Fruit fly (Drosophila melanogaster): ENCODE measurements around the gene PIG-P.
A peak's percentile ranks its signal among the peaks of the same experiment; 100 is the strongest.

PIG-P gene

dm6 chr3R:26007964-26008868, 49.8 kb downstream of the PIG-P start:
- no peak for TF ChIP-seq lola (GFP tag; optimal IDR thresholded peaks at IDR 0.05)
- TF ChIP-seq GATAd (GFP tag; optimal IDR thresholded peaks at IDR 0.05) = no peak
- no peak for TF ChIP-seq Vsx2 (GFP tag; optimal IDR thresholded peaks at IDR 0.05; ENCODE audit: partially characterized antibody)
- TF ChIP-seq OdsH (GFP tag; optimal IDR thresholded peaks at IDR 0.05) = no peak
- no peak for TF ChIP-seq Abd-B (GFP tag; optimal IDR thresholded peaks at IDR 0.05)
- no peak for TF ChIP-seq Mio (GFP tag; optimal IDR thresholded peaks at IDR 0.05)
- TF ChIP-seq Hnf4 (GFP tag; optimal IDR thresholded peaks at IDR 0.05) = no peak
- no peak for TF ChIP-seq dmrt93B (GFP tag; optimal IDR thresholded peaks at IDR 0.05)
- TF ChIP-seq CrebA (GFP tag; optimal IDR thresholded peaks at IDR 0.05; ENCODE audit: borderline replicate concordance) = no peak
- no peak for TF ChIP-seq Dif (GFP tag; optimal IDR thresholded peaks at IDR 0.05; ENCODE audit: partially characterized antibody)
- TF ChIP-seq brk (GFP tag; optimal IDR thresholded peaks at IDR 0.05) = peak; percentile 10
- TF ChIP-seq Rel (GFP tag; optimal IDR thresholded peaks at IDR 0.05) = peak; percentile 14
- peak; percentile 87 for TF ChIP-seq Rel (tag; optimal IDR thresholded peaks at IDR 0.05)
- TF ChIP-seq woc (GFP tag; optimal IDR thresholded peaks at IDR 0.05) = peak; percentile 42
- no peak for TF ChIP-seq HLH106 (tag; optimal IDR thresholded peaks at IDR 0.05)
- TF ChIP-seq CG9705 (GFP tag; optimal IDR thresholded peaks at IDR 0.05) = peak; percentile 2
- TF ChIP-seq rgr (GFP tag; optimal IDR thresholded peaks at IDR 0.05) = no peak
- TF ChIP-seq fru (GFP tag; optimal IDR thresholded peaks at IDR 0.05) = peak; percentile 18
- no peak for TF ChIP-seq sv (GFP tag; optimal IDR thresholded peaks at IDR 0.05)
- TF ChIP-seq foxo (GFP tag; optimal IDR thresholded peaks at IDR 0.05) = no peak
- TF ChIP-seq Hr78 (GFP tag; optimal IDR thresholded peaks at IDR 0.05) = no peak
- TF ChIP-seq dsf (GFP tag; optimal IDR thresholded peaks at IDR 0.05; ENCODE audit: borderline replicate concordance) = no peak
- TF ChIP-seq sage (GFP tag; optimal IDR thresholded peaks at IDR 0.05) = no peak
- no peak for TF ChIP-seq CG32264 (GFP tag; optimal IDR thresholded peaks at IDR 0.05)
- TF ChIP-seq h (GFP tag; optimal IDR thresholded peaks at IDR 0.05) = peak; percentile 87
- TF ChIP-seq usp (GFP tag; optimal IDR thresholded peaks at IDR 0.05) = no peak
- TF ChIP-seq Hr83 (GFP tag; optimal IDR thresholded peaks at IDR 0.05; ENCODE audit: poor library complexity, severe bottlenecking) = no peak
- peak; percentile 20 for TF ChIP-seq ey (GFP tag; optimal IDR thresholded peaks at IDR 0.05)
- no peak for TF ChIP-seq Myc (optimal IDR thresholded peaks at IDR 0.05)
- TF ChIP-seq br (GFP tag; optimal IDR thresholded peaks at IDR 0.05) = peak; percentile 54
- no peak for TF ChIP-seq pan (optimal IDR thresholded peaks at IDR 0.05)
- no peak for TF ChIP-seq Jra (GFP tag; optimal IDR thresholded peaks at IDR 0.05)
- TF ChIP-seq tai (GFP tag; optimal IDR thresholded peaks at IDR 0.05) = no peak
- TF ChIP-seq Dfd (GFP tag; optimal IDR thresholded peaks at IDR 0.05) = peak; percentile 59
- TF ChIP-seq dl (GFP tag; optimal IDR thresholded peaks at IDR 0.05; ENCODE audit: insufficient read depth in 1 of 2, partially characterized antibody in 2 of 2) = peak; percentile 34 to 51
- peak; percentile 48 for TF ChIP-seq jim (GFP tag; optimal IDR thresholded peaks at IDR 0.05)
- TF ChIP-seq N (GFP tag; optimal IDR thresholded peaks at IDR 0.05) = no peak
- peak; percentile 70 for TF ChIP-seq Sp1 (GFP tag; optimal IDR thresholded peaks at IDR 0.05)
- no peak for TF ChIP-seq psq (GFP tag; optimal IDR thresholded peaks at IDR 0.05)

Data from whole organism, wandering third instar larva.